Fruit fly (Drosophila melanogaster) S2 (cell line): ENCODE measurements around the gene Lgr1.
A peak's percentile ranks its signal among the peaks of the same experiment; 100 is the strongest.

Experiments used
- CG8478 ChIP-seq: fragments of >200 bp; optimal IDR thresholded peaks from 2 replicates; lab custom pipeline; 2018
- CTCF ChIP-seq, 2 experiments: fragments of >200 bp; optimal IDR thresholded peaks; 2 replicates each; lab custom pipeline; 2018

The Lgr1 gene

dm6 chr3R:17725558-17725957, at the start of gene Lgr1:
TSS of gene Lgr1 (plus strand) at chr3R:17725777.
- TF ChIP-seq CTCF (optimal IDR thresholded peaks at IDR 0.05; lab: Kevin White, UChicago): no peak
- no peak for TF ChIP-seq CG8478 (lab: Kevin White, UChicago)

- no peak for TF ChIP-seq CTCF (optimal IDR thresholded peaks at IDR 0.05; lab: Kevin White, UChicago)
- no peak for TF ChIP-seq CG8478 (lab: Kevin White, UChicago)
Observed at dm6 chr3R:17678138-17678873, 47.3 kb upstream of the Lgr1 start.

- TF ChIP-seq CG8478 (lab: Kevin White, UChicago): no peak
Observed at dm6 chr3R:17679368-17679997, 46.1 kb upstream of the Lgr1 start.

- TF ChIP-seq CTCF (optimal IDR thresholded peaks at IDR 0.05; lab: Kevin White, UChicago) (no peak), CG8478 (lab: Kevin White, UChicago) (no peak)
Observed at dm6 chr3R:17680268-17680638, 45.3 kb upstream of the Lgr1 start.

DNA sequence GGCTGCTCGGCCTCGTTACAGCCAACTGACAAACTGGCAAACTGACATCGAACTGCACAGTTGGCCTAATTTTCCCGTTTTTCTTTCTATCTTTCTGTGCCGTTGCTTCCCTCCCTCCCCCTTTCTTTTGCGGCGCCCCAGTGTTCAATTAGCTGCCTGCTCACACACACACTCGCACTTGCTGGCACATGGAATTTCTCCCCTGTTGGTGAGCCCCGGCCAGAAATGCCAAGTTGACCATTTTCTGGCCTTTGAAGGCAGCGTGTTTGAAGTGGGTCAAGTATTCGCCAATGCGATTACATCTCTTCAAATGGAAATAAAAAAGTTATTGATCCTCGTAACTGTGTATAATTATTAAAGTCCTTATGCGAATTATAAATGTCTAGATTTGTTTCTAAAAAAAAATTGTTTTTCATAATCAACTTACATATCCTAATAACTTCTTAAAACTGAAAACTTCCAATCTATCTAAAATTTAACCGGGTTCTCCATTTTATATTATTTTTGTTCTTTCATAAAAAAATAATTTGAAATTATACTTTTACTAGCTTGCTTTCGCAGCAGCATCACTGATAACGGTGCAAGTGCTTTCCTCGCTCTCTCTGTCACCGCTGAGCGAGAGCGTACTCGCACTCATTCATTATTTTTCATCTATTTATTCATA, 44.8 kb upstream of the Lgr1 start:
- no peak for TF ChIP-seq CTCF (optimal IDR thresholded peaks at IDR 0.05; lab: Kevin White, UChicago)
- TF ChIP-seq CG8478 (lab: Kevin White, UChicago): no peak

DNA sequence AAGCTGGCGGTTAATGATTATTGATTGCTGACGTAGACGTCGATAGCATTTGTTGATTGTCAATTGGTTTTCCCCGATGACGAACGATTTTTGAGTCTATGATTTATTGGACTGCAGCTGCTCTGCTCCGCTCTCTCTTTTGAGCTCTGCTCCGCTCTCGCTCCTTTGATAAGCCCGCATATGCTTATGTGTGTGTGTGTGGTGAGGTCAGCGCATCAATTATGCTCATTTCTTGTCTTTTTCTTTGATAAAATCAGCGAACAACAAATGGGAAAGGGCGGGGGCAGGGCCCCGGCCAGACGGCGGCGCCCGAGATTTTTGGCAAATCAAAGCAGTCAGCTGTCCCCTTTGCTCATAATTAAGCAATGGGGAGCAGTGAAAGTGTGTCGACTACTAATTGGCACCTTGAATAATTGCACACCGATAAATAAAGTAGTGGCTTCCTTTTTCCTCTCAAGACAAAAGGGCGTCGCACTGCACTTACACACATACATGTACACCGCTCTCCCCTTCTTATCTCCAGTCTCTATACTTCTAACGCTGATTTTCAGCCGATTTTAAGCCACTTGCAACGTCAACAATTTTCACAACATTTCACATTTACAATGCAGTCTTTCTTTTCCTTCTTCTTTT, 43.9 kb upstream of the Lgr1 start:
- TF ChIP-seq CG8478 (lab: Kevin White, UChicago) (no peak), CTCF (optimal IDR thresholded peaks at IDR 0.05; lab: Kevin White, UChicago) (no peak)

- TF ChIP-seq CTCF (optimal IDR thresholded peaks at IDR 0.05; lab: Kevin White, UChicago): peak; percentile 65 to 74
- no peak for TF ChIP-seq CG8478 (lab: Kevin White, UChicago)
Observed at dm6 chr3R:17682244-17682773, 43.3 kb upstream of the Lgr1 start, which contains the start of the genes alt and CG7655. TSS of gene alt (minus strand) at chr3R:17682515. TSS of gene CG7655 (plus strand) at chr3R:17682669.

- no peak for TF ChIP-seq CTCF (optimal IDR thresholded peaks at IDR 0.05; lab: Kevin White, UChicago)
- TF ChIP-seq CG8478 (lab: Kevin White, UChicago): no peak
Observed at dm6 chr3R:17684854-17685253, 40.7 kb upstream of the Lgr1 start, which contains the start of the genes CG31251 and CG31360. TSS of gene CG31251 (minus strand) at chr3R:17684915. TSS of gene CG31360 (plus strand) at chr3R:17685097.

- TF ChIP-seq CG8478 (lab: Kevin White, UChicago) (no peak), CTCF (optimal IDR thresholded peaks at IDR 0.05; lab: Kevin White, UChicago) (no peak)
Observed at dm6 chr3R:17686875-17687274, 38.7 kb upstream of the Lgr1 start, which contains the start of gene CG31249. TSS of gene CG31249 (minus strand) at chr3R:17687071.

DNA sequence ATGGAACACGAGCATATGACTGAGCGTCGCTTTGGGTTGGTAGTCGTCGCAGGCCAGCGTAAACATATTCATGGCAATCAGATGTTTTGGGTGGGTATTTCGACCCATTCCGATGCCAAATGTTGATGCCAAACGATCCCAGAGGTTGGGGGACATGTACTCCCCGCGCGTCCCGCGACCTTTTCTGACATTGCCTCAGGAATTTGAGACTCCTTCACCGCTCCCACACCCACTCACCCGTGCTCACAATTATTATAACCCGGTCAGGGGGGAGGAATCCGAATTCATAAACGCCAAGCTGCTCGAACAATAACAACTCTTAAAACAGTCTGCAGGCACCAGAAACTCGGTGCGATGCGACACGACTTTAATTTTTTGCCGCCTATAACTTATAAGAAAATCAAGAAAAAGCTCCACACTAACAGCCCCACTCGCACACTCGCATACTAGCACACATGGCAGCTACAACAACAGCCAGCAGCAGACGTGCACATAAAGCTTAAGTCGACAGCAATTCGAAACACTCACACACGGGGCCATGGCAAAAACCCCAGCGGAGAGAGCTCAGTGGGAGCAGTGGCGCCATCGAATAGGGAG, 25.6 kb upstream of the Lgr1 start:
- no peak for TF ChIP-seq CG8478 (lab: Kevin White, UChicago)
- no peak for TF ChIP-seq CTCF (optimal IDR thresholded peaks at IDR 0.05; lab: Kevin White, UChicago)

- TF ChIP-seq CTCF (optimal IDR thresholded peaks at IDR 0.05; lab: Kevin White, UChicago): no peak
- TF ChIP-seq CG8478 (lab: Kevin White, UChicago): no peak
Observed at dm6 chr3R:17700488-17701130, 25.0 kb upstream of the Lgr1 start.

- TF ChIP-seq CG8478 (lab: Kevin White, UChicago): no peak
- no peak for TF ChIP-seq CTCF (optimal IDR thresholded peaks at IDR 0.05; lab: Kevin White, UChicago)
Observed at dm6 chr3R:17701131-17701593, 24.4 kb upstream of the Lgr1 start.
